Fruit fly (Drosophila melanogaster) whole organism: ENCODE data around the gene ssp6.

Experiments used
- CG8478 ChIP-seq: fragments of >200 bp; optimal IDR thresholded peaks from 2 replicates; lab custom pipeline; 2018; ENCODE audit warnings: inconsistent platforms
- pan ChIP-seq: fragments of >200 bp; optimal IDR thresholded peaks from 2 replicates; lab custom pipeline; 2017
- psq ChIP-seq: fragments of >200 bp; optimal IDR thresholded peaks from 2 replicates; lab custom pipeline; 2017
- usp ChIP-seq: fragments of >200 bp; optimal IDR thresholded peaks from 2 replicates; lab custom pipeline; 2017; ENCODE audit warnings: missing biosample characterization, missing genetic modification characterization, mixed read lengths

DNA sequence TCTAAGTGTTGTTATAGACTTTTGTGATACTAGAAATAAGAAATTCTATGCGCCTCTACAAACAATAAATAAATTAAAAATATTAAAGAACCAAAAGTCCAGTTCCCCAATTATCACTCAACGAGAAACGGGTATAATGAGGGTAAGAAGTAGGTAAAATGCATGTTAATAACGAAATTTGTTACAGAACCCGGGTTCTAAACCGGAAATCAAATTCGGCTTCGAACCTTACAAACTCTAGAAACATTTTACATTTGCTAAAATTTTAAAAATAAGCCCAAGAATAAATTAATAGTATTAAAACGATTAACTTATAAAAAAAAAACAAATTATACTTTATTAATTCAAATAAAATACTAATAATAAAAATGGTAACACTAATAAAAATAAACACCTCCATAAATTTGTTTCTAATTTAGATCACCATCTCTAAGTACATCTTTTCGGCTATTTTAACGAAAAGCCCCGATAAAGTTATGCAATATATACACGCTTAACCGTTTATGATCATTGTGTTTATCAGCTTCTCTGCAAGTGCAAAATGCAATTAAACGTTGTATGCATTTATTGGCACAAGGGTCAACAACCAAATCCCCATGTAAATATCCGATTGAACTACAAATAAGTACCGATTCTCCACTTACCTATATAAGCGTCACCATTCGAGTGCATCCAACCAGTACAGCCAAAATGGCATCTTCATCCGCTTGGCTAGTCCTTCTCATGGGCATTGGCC lies 4.9 kb upstream of the ssp6 start, which contains the start of gene CG6602:
- TF ChIP-seq psq (no peak), pan (lab: Kevin White, UChicago) (no peak), CG8478 (no peak), usp (GFP tag; lab: Kevin White, UChicago) (no peak)
